Worm (Caenorhabditis elegans) whole organism, L4 larva: Measurements from ENCODE around the gene wdr-4.

ENCODE experiments used
- aly-2 ChIP-seq: sonication (generic microtip); optimal IDR thresholded peaks from 2 replicates; lab custom pipeline; 2018; ENCODE audit warnings: missing biosample characterization, missing genetic modification characterization
- ceh-32 ChIP-seq: sonication (generic microtip); optimal IDR thresholded peaks from 2 replicates; lab custom pipeline; 2016; ENCODE audit warnings: mild to moderate bottlenecking, missing genetic modification characterization, missing compliant biosample characterization; ENCODE audit not compliant: poor library complexity
- fkh-10 ChIP-seq: fragments of 150-350 bp; optimal IDR thresholded peaks from 2 replicates; lab custom pipeline; 2014; ENCODE audit warnings: missing biosample characterization, missing genetic modification reagents, missing genetic modification characterization
- lin-15B ChIP-seq: fragments of 150-350 bp; sonication (generic microtip); optimal IDR thresholded peaks from 3 replicates; lab custom pipeline; 2014; ENCODE audit warnings: missing biosample characterization, missing genetic modification characterization
- nhr-76 ChIP-seq: fragments of 150-350 bp; optimal IDR thresholded peaks from 2 replicates; lab custom pipeline; 2014; ENCODE audit warnings: missing biosample characterization, missing genetic modification characterization
- unc-39 ChIP-seq: sonication (generic microtip); optimal IDR thresholded peaks from 2 replicates; lab custom pipeline; 2017; ENCODE audit warnings: missing biosample characterization, missing genetic modification characterization
- unc-62 ChIP-seq, 3 experiments: fragments of 150-350 bp in 1 of 3; sonication (generic microtip); optimal IDR thresholded peaks in 2 of 3; peaks in 1 of 3; 1 replicate in 1 of 3; 2 replicates in 2 of 3; lab custom pipeline; 2014 to 2017; ENCODE audit warnings: missing biosample characterization in 3 of 3, missing genetic modification characterization in 3 of 3, missing genetic modification reagents in 3 of 3, missing genotype in 1 of 3
- zag-1 ChIP-seq: fragments of 150-350 bp; optimal IDR thresholded peaks from 2 replicates; lab custom pipeline; 2014; ENCODE audit warnings: missing biosample characterization, missing genetic modification characterization
- zip-11 ChIP-seq: fragments of 200-800 bp; sonication (Bioruptor generic); IDR thresholded peaks from 2 replicates; pipeline ENCODE4 v1.3.6; 2022; ENCODE audit warnings: missing genetic modification characterization, missing compliant biosample characterization

ce11 chrIII:6752612-6753011 lies 27.0 kb downstream of the wdr-4 start:
- no peak for TF ChIP-seq fkh-10 (GFP tag; lab: Kevin White, UChicago)
- TF ChIP-seq unc-62 (GFP tag; optimal IDR thresholded peaks at IDR 0.05 in 1 of 2; lab: Kevin White, UChicago), result peak in 1 of 2 experiments; percentile 92
- TF ChIP-seq unc-62 (tag; optimal IDR thresholded peaks at IDR 0.05; lab: Kevin White, UChicago), result no peak
- TF ChIP-seq zag-1 (tag; lab: Kevin White, UChicago), result no peak
- no peak for TF ChIP-seq unc-39 (tag; lab: Kevin White, UChicago)
- TF ChIP-seq nhr-76 (tag; lab: Kevin White, UChicago), result no peak
- no peak for TF ChIP-seq lin-15B (tag; lab: Kevin White, UChicago)
- no peak for TF ChIP-seq zip-11 (GFP tag; lab: Robert Waterston, UW)
- no peak for TF ChIP-seq aly-2 (tag; lab: Kevin White, UChicago)
- no peak for TF ChIP-seq ceh-32
